Fruit fly (Drosophila melanogaster) whole organism, embryonic: ENCODE data around the gene CG7342.

ENCODE experiments used
- Blimp-1 ChIP-seq: fragments of 200-800 bp; sonication (Bioruptor generic); optimal IDR thresholded peaks from 3 replicates; lab custom pipeline; 2018; ENCODE audit warnings: missing biosample characterization, missing genetic modification characterization, mild to moderate bottlenecking, moderate library complexity, missing genetic modification reagents
- C15 ChIP-seq: fragments of 200-800 bp; sonication (Bioruptor generic); IDR thresholded peaks from 3 replicates; pipeline ENCODE4 v1.3.6; 2022; ENCODE audit warnings: missing biosample characterization, missing genetic modification characterization
- CG1024 ChIP-seq: fragments of 200-800 bp; sonication (Bioruptor generic); IDR thresholded peaks from 2 replicates; pipeline ENCODE4 v1.3.6; 2022; ENCODE audit warnings: missing biosample characterization, missing genetic modification characterization
- CG10543 ChIP-seq: fragments of 200-800 bp; sonication (Bioruptor generic); optimal IDR thresholded peaks from 3 replicates; lab custom pipeline; 2017; ENCODE audit warnings: missing biosample characterization, mild to moderate bottlenecking, missing genetic modification characterization, moderate library complexity
- CG11247 ChIP-seq: fragments of 200-800 bp; sonication (Bioruptor generic); IDR thresholded peaks from 2 replicates; pipeline ENCODE4 v1.3.6; 2022; ENCODE audit warnings: missing biosample characterization, missing genetic modification characterization
- CG12104 ChIP-seq: fragments of 200-800 bp; sonication (Bioruptor generic); optimal IDR thresholded peaks from 3 replicates; lab custom pipeline; 2016; ENCODE audit warnings: missing biosample characterization, missing genetic modification characterization
- CG12769 ChIP-seq: fragments of 200-800 bp; sonication (Bioruptor generic); optimal IDR thresholded peaks from 2 replicates; lab custom pipeline; 2019; ENCODE audit warnings: missing biosample characterization, mild to moderate bottlenecking, missing genetic modification characterization, moderate library complexity
- CG13894 ChIP-seq: fragments of 200-800 bp; sonication (Bioruptor generic); optimal IDR thresholded peaks from 3 replicates; lab custom pipeline; 2018; ENCODE audit warnings: missing biosample characterization, mild to moderate bottlenecking, missing genetic modification characterization, moderate library complexity
- CG15011 ChIP-seq: fragments of 200-800 bp; sonication (Bioruptor generic); optimal IDR thresholded peaks from 3 replicates; lab custom pipeline; 2018; ENCODE audit warnings: missing biosample characterization, mild to moderate bottlenecking, missing genetic modification characterization
- CG17359 ChIP-seq: fragments of 200-800 bp; sonication (Bioruptor generic); optimal IDR thresholded peaks from 3 replicates; lab custom pipeline; 2018; ENCODE audit warnings: missing biosample characterization, mild to moderate bottlenecking, missing genetic modification characterization, moderate library complexity
- CG17568 ChIP-seq: fragments of 200-800 bp; sonication (Bioruptor generic); optimal IDR thresholded peaks from 2 replicates; lab custom pipeline; 2018; ENCODE audit warnings: missing biosample characterization, mild to moderate bottlenecking, missing genetic modification characterization, moderate library complexity
- CG18599 ChIP-seq: fragments of 200-800 bp; sonication (Bioruptor generic); optimal IDR thresholded peaks from 3 replicates; lab custom pipeline; 2017; ENCODE audit warnings: missing biosample characterization, missing genetic modification characterization, mild to moderate bottlenecking, moderate library complexity, missing genetic modification reagents
- CG33557 ChIP-seq: fragments of 200-800 bp; sonication (Bioruptor generic); optimal IDR thresholded peaks from 2 replicates; lab custom pipeline; 2019; ENCODE audit warnings: missing biosample characterization, mild to moderate bottlenecking, missing genetic modification characterization, moderate library complexity
- CG4707 ChIP-seq: fragments of 200-800 bp; sonication (Bioruptor generic); optimal IDR thresholded peaks from 2 replicates; lab custom pipeline; 2018; ENCODE audit warnings: missing biosample characterization, mild to moderate bottlenecking, missing genetic modification characterization, moderate library complexity
- CG4854 ChIP-seq: fragments of 200-800 bp; sonication (Bioruptor generic); optimal IDR thresholded peaks from 2 replicates; lab custom pipeline; 2016; ENCODE audit warnings: missing biosample characterization, missing genetic modification characterization, inconsistent platforms
- CG7987 ChIP-seq: fragments of 200-800 bp; sonication (Bioruptor generic); optimal IDR thresholded peaks from 2 replicates; lab custom pipeline; 2018; ENCODE audit warnings: missing biosample characterization, mild to moderate bottlenecking, missing genetic modification characterization, moderate library complexity
- CG9437 ChIP-seq: fragments of 200-800 bp; sonication (Bioruptor generic); optimal IDR thresholded peaks from 2 replicates; lab custom pipeline; 2018; ENCODE audit warnings: missing biosample characterization, mild to moderate bottlenecking, missing genetic modification characterization
- CG9727 ChIP-seq: fragments of 200-800 bp; sonication (Bioruptor generic); optimal IDR thresholded peaks from 3 replicates; lab custom pipeline; 2017; ENCODE audit warnings: missing biosample characterization, mild to moderate bottlenecking, missing genetic modification characterization
- CG9817 ChIP-seq: fragments of 200-800 bp; sonication (Bioruptor generic); optimal IDR thresholded peaks from 2 replicates; lab custom pipeline; 2018; ENCODE audit warnings: missing biosample characterization, mild to moderate bottlenecking, missing genetic modification characterization, moderate library complexity
- CG9876 ChIP-seq: fragments of 200-800 bp; sonication (Bioruptor generic); optimal IDR thresholded peaks from 2 replicates; lab custom pipeline; 2016; ENCODE audit warnings: missing biosample characterization, missing genetic modification characterization
- D19B ChIP-seq: fragments of 200-800 bp; sonication (Bioruptor generic); optimal IDR thresholded peaks from 2 replicates; lab custom pipeline; 2017; ENCODE audit warnings: missing biosample characterization, mild to moderate bottlenecking, missing genetic modification characterization
- Dll ChIP-seq: fragments of 200-800 bp; sonication (Bioruptor generic); IDR thresholded peaks from 4 replicates; pipeline ENCODE4 v1.3.6; 2022; ENCODE audit warnings: missing biosample characterization, missing genetic modification characterization; ENCODE audit not compliant: partially characterized antibody
- E2f1 ChIP-seq: fragments of 200-800 bp; sonication (Bioruptor generic); IDR thresholded peaks from 2 replicates; pipeline ENCODE4 v1.3.6; 2022; ENCODE audit warnings: missing biosample characterization, missing genetic modification characterization
- Ets97D ChIP-seq: fragments of 200-800 bp; sonication (Bioruptor generic); optimal IDR thresholded peaks from 3 replicates; lab custom pipeline; 2016; ENCODE audit warnings: missing biosample characterization, missing genetic modification characterization
- H15 ChIP-seq: fragments of 200-800 bp; sonication (Bioruptor generic); IDR thresholded peaks from 3 replicates; pipeline ENCODE4 v1.3.6; 2022; ENCODE audit warnings: missing biosample characterization, missing genetic modification characterization
- Hey ChIP-seq: fragments of 200-800 bp; sonication (Bioruptor generic); optimal IDR thresholded peaks from 3 replicates; lab custom pipeline; 2018; ENCODE audit warnings: missing biosample characterization, mild to moderate bottlenecking, missing genetic modification characterization
- Hsf ChIP-seq: fragments of 200-800 bp; sonication (Bioruptor generic); optimal IDR thresholded peaks from 3 replicates; lab custom pipeline; 2016; ENCODE audit warnings: missing biosample characterization, missing genetic modification characterization
- Lpt ChIP-seq: fragments of >200 bp; optimal IDR thresholded peaks from 2 replicates; lab custom pipeline; 2018; ENCODE audit warnings: missing biosample characterization, missing genetic modification characterization
- MTF-1 ChIP-seq: fragments of 200-800 bp; sonication (Bioruptor generic); optimal IDR thresholded peaks from 2 replicates; lab custom pipeline; 2018; ENCODE audit warnings: missing biosample characterization, mild to moderate bottlenecking, missing genetic modification characterization, borderline replicate concordance
- Meics ChIP-seq: fragments of 200-800 bp; sonication (Bioruptor generic); optimal IDR thresholded peaks from 2 replicates; lab custom pipeline; 2017; ENCODE audit warnings: missing biosample characterization, mild to moderate bottlenecking, missing genetic modification characterization
- Myb ChIP-seq: fragments of 200-800 bp; sonication (Bioruptor generic); optimal IDR thresholded peaks from 2 replicates; lab custom pipeline; 2016; ENCODE audit warnings: missing biosample characterization, missing genetic modification characterization
- NFAT ChIP-seq: fragments of 200-800 bp; sonication (Bioruptor generic); IDR thresholded peaks from 2 replicates; pipeline ENCODE4 v1.3.6; 2022; ENCODE audit warnings: missing biosample characterization, missing genetic modification characterization
- Nf-YC ChIP-seq: fragments of 200-800 bp; optimal IDR thresholded peaks from 3 replicates; lab custom pipeline; 2019; ENCODE audit warnings: missing biosample characterization, mild to moderate bottlenecking, missing genetic modification characterization, moderate library complexity
- Scr ChIP-seq: fragments of 200-800 bp; sonication (Bioruptor generic); IDR thresholded peaks from 2 replicates; pipeline ENCODE4 v1.3.6; 2022; ENCODE audit warnings: missing biosample characterization, missing genetic modification characterization; ENCODE audit not compliant: partially characterized antibody
- Usf ChIP-seq: fragments of 200-800 bp; sonication (Bioruptor generic); optimal IDR thresholded peaks from 2 replicates; lab custom pipeline; 2017; ENCODE audit warnings: missing genotype, missing biosample characterization, missing genetic modification characterization
- YL-1 ChIP-seq: fragments of 200-800 bp; sonication (Bioruptor generic); optimal IDR thresholded peaks from 3 replicates; lab custom pipeline; 2017; ENCODE audit warnings: missing biosample characterization, mild to moderate bottlenecking, missing genetic modification characterization
- cas ChIP-seq: fragments of 200-800 bp; sonication (Bioruptor generic); IDR thresholded peaks from 2 replicates; pipeline ENCODE4 v1.3.6; 2022; ENCODE audit warnings: missing biosample characterization, missing genetic modification characterization
- gt ChIP-seq: fragments of 200-800 bp; sonication (Bioruptor generic); IDR thresholded peaks from 2 replicates; pipeline ENCODE4 v1.3.6; 2022; ENCODE audit warnings: missing biosample characterization, missing genetic modification characterization
- kni ChIP-seq: fragments of 200-800 bp; sonication (Bioruptor generic); optimal IDR thresholded peaks from 3 replicates; lab custom pipeline; 2017; ENCODE audit warnings: mild to moderate bottlenecking, missing biosample characterization, missing genetic modification reagents, missing genetic modification characterization
- lab ChIP-seq: fragments of 200-800 bp; sonication (Bioruptor generic); optimal IDR thresholded peaks from 3 replicates; lab custom pipeline; 2017; ENCODE audit warnings: missing biosample characterization, missing genetic modification characterization, mild to moderate bottlenecking, moderate library complexity, missing genetic modification reagents
- lbe ChIP-seq: fragments of 200-800 bp; sonication (Bioruptor generic); optimal IDR thresholded peaks from 2 replicates; lab custom pipeline; 2016; ENCODE audit warnings: missing biosample characterization, mild to moderate bottlenecking, missing genetic modification characterization
- nmo ChIP-seq: fragments of 200-800 bp; sonication (Bioruptor generic); optimal IDR thresholded peaks from 2 replicates; lab custom pipeline; 2018; ENCODE audit warnings: missing biosample characterization, mild to moderate bottlenecking, missing genetic modification characterization, moderate library complexity
- p53 ChIP-seq: fragments of 200-800 bp; sonication (Bioruptor generic); optimal IDR thresholded peaks from 2 replicates; lab custom pipeline; 2016; ENCODE audit warnings: missing biosample characterization, missing genetic modification characterization
- pb ChIP-seq: fragments of 200-800 bp; sonication (Bioruptor generic); optimal IDR thresholded peaks from 3 replicates; lab custom pipeline; 2016; ENCODE audit warnings: missing biosample characterization, missing genetic modification characterization
- psq ChIP-seq: fragments of 200-800 bp; sonication (Bioruptor generic); optimal IDR thresholded peaks from 2 replicates; lab custom pipeline; 2017; ENCODE audit warnings: missing biosample characterization, missing genetic modification characterization
- schlank ChIP-seq: fragments of 200-800 bp; sonication (Bioruptor generic); optimal IDR thresholded peaks from 2 replicates; lab custom pipeline; 2018; ENCODE audit warnings: missing biosample characterization, mild to moderate bottlenecking, missing genetic modification characterization
- sima ChIP-seq: fragments of 200-800 bp; sonication (Bioruptor generic); optimal IDR thresholded peaks from 2 replicates; lab custom pipeline; 2016; ENCODE audit warnings: missing biosample characterization, missing genetic modification characterization
- trem ChIP-seq: fragments of 200-800 bp; optimal IDR thresholded peaks from 3 replicates; lab custom pipeline; 2019; ENCODE audit warnings: missing biosample characterization, mild to moderate bottlenecking, missing genetic modification characterization, moderate library complexity
- unpg ChIP-seq: fragments of 200-800 bp; sonication (Bioruptor generic); optimal IDR thresholded peaks from 3 replicates; lab custom pipeline; 2018; ENCODE audit warnings: missing biosample characterization, mild to moderate bottlenecking, missing genetic modification characterization, moderate library complexity

The CG7342 gene

dm6 chr3R:19641498-19642065 is 38.4 kb downstream of the CG7342 start (continued):
- TF ChIP-seq D19B (peak; percentile 62), unpg (peak; percentile 95), CG12104 (GFP tag; lab: Kevin White, UChicago) (peak; percentile 83), lbe (GFP tag; lab: Kevin White, UChicago) (peak; percentile 82), Dll (GFP tag; lab: Robert Waterston, UW) (no peak), psq (GFP tag; lab: Kevin White, UChicago) (peak; percentile 63), schlank (tag; lab: Kevin White, UChicago) (peak; percentile 71), CG13894 (tag; lab: Kevin White, UChicago) (peak; percentile 86), kni (GFP tag; lab: Kevin White, UChicago) (no peak), CG18599 (peak; percentile 89), gt (GFP tag; lab: Robert Waterston, UW) (no peak), CG9817 (tag; lab: Kevin White, UChicago) (peak; percentile 80), Lpt (no peak), CG9876 (GFP tag; lab: Kevin White, UChicago) (no peak), CG12769 (peak; percentile 54), Usf (GFP tag; lab: Kevin White, UChicago) (peak; percentile 32), nmo (GFP tag; lab: Kevin White, UChicago) (peak; percentile 81), CG9727 (GFP tag; lab: Kevin White, UChicago) (peak; percentile 85), CG33557 (GFP tag; lab: Kevin White, UChicago) (peak; percentile 72), Meics (peak; percentile 90), CG10543 (GFP tag; lab: Kevin White, UChicago) (peak; percentile 51), Myb (peak; percentile 34), CG4707 (GFP tag; lab: Kevin White, UChicago) (peak; percentile 83), cas (GFP tag; lab: Robert Waterston, UW) (peak; percentile 76; the same call in 1 of the 2 replicates), CG15011 (GFP tag; lab: Kevin White, UChicago) (peak; percentile 72), CG17359 (peak; percentile 94), CG9437 (peak; percentile 68), CG17568 (GFP tag; lab: Kevin White, UChicago) (peak; percentile 83), CG11247 (GFP tag; lab: Robert Waterston, UW) (peak; percentile 82), trem (tag; lab: Kevin White, UChicago) (peak; percentile 85), Blimp-1 (GFP tag; lab: Kevin White, UChicago) (peak; percentile 91), YL-1 (GFP tag; lab: Kevin White, UChicago) (no peak), H15 (GFP tag; lab: Robert Waterston, UW) (peak; percentile 84), p53 (GFP tag; lab: Kevin White, UChicago) (no peak), E2f1 (GFP tag; lab: Robert Waterston, UW) (peak; percentile 87), C15 (GFP tag; lab: Robert Waterston, UW) (peak; percentile 82; the same call in 2 of the 3 replicates), Hsf (GFP tag; lab: Kevin White, UChicago) (peak; percentile 73), pb (GFP tag; lab: Kevin White, UChicago) (peak; percentile 36), CG7987 (GFP tag; lab: Kevin White, UChicago) (peak; percentile 51), Scr (no peak), CG4854 (peak; percentile 74), MTF-1 (GFP tag; lab: Kevin White, UChicago) (peak; percentile 75), lab (peak; percentile 94), NFAT (GFP tag; lab: Robert Waterston, UW) (peak; percentile 76), sima (GFP tag; lab: Kevin White, UChicago) (peak; percentile 50), CG1024 (GFP tag; lab: Robert Waterston, UW) (peak; percentile 54; the same call in 1 of the 2 replicates), Hey (tag; lab: Kevin White, UChicago) (no peak), Nf-YC (tag; lab: Kevin White, UChicago) (peak; percentile 76), Ets97D (GFP tag; lab: Kevin White, UChicago) (no peak)
